Worm (Caenorhabditis elegans) whole organism, L4 larva: ENCODE results near the gene str-44.

Experiments used
- D1046.2 ChIP-seq: fragments of 200-800 bp; sonication (Bioruptor generic); IDR thresholded peaks from 2 replicates; pipeline ENCODE4 v1.3.6; 2022; ENCODE audit warnings: missing genetic modification characterization, missing compliant biosample characterization
- ceh-20 ChIP-seq: fragments of 200-800 bp; sonication (Bioruptor generic); IDR thresholded peaks from 2 replicates; pipeline ENCODE4 v1.3.6; 2022; ENCODE audit warnings: missing genetic modification reagents, missing genetic modification characterization, missing compliant biosample characterization
- fos-1 ChIP-seq: fragments of 150-350 bp; optimal IDR thresholded peaks from 2 replicates; lab custom pipeline; 2014; ENCODE audit warnings: missing biosample characterization, missing genetic modification characterization
- lsy-2 ChIP-seq, 2 experiments: fragments of 150-350 bp in 1 of 2; sonication (generic microtip) in 1 of 2; optimal IDR thresholded peaks; 2 replicates each; lab custom pipeline; 2014 to 2017; ENCODE audit warnings: missing biosample characterization in 2 of 2, missing genetic modification characterization in 2 of 2
- nhr-237 ChIP-seq: sonication (generic microtip); optimal IDR thresholded peaks from 2 replicates; lab custom pipeline; 2017; ENCODE audit warnings: missing biosample characterization, missing genetic modification characterization
- rbr-2 ChIP-seq: sonication (generic microtip); optimal IDR thresholded peaks from 2 replicates; lab custom pipeline; 2016; ENCODE audit warnings: missing genotype, missing genetic modification characterization, missing compliant biosample characterization
- sdz-12 ChIP-seq: fragments of 200-800 bp; sonication (Bioruptor generic); optimal IDR thresholded peaks from 2 replicates; lab custom pipeline; 2018; ENCODE audit warnings: mild to moderate bottlenecking, missing genetic modification characterization, missing compliant biosample characterization
- unc-62 ChIP-seq, 3 experiments: fragments of 150-350 bp in 1 of 3; sonication (generic microtip); optimal IDR thresholded peaks in 2 of 3; peaks in 1 of 3; 1 replicate in 1 of 3; 2 replicates in 2 of 3; lab custom pipeline; 2014 to 2017; ENCODE audit warnings: missing biosample characterization in 3 of 3, missing genetic modification characterization in 3 of 3, missing genetic modification reagents in 3 of 3, missing genotype in 1 of 3
- zag-1 ChIP-seq: fragments of 150-350 bp; optimal IDR thresholded peaks from 2 replicates; lab custom pipeline; 2014; ENCODE audit warnings: missing biosample characterization, missing genetic modification characterization

DNA sequence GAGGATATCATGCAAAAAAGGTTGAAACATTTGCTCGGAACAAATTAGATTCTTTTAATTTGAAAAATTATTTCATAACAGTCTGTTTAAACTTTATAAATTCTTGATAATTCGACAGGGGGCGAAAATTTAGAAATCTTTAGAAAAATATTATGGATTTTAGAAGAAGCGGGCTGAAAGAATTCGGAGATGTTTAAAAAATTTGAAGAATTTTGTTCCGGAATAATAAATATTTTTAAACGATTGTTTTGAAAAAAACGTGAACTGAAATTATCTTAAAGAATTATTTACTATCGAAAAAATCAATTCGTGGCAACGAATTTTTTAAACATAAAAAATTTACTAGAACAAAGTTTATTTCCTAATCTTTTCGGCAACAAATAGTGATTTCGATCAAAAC lies 26.7 kb downstream of the str-44 start, which contains the start of gene R13A1.3:
- TF ChIP-seq nhr-237 (tag; lab: Kevin White, UChicago): no peak
- TF ChIP-seq zag-1 (tag; lab: Kevin White, UChicago): no peak
- no peak for TF ChIP-seq lsy-2 (tag; optimal IDR thresholded peaks at IDR 0.05; lab: Kevin White, UChicago)
- TF ChIP-seq ceh-20 (GFP tag; lab: Robert Waterston, UW): no peak
- TF ChIP-seq unc-62 (GFP tag; optimal IDR thresholded peaks at IDR 0.05 in 1 of 2; lab: Kevin White, UChicago): no peak
- TF ChIP-seq unc-62 (tag; optimal IDR thresholded peaks at IDR 0.05; lab: Kevin White, UChicago): no peak
- TF ChIP-seq rbr-2: no peak
- TF ChIP-seq fos-1: no peak
- TF ChIP-seq D1046.2 (GFP tag; lab: Robert Waterston, UW): no peak
- TF ChIP-seq sdz-12: no peak
